Fruit fly (Drosophila melanogaster): ENCODE data around the gene CG5614.

CG5614 gene

dm6 chr3R:15779505-15779904 lies at the start of gene CG5614:
TSS of gene CG5614 (plus strand) at chr3R:15779805.
- no peak for TF ChIP-seq dsf (GFP tag; optimal IDR thresholded peaks at IDR 0.05; ENCODE audit: borderline replicate concordance)
- no peak for TF ChIP-seq CrebA (GFP tag; optimal IDR thresholded peaks at IDR 0.05; ENCODE audit: borderline replicate concordance)
- no peak for TF ChIP-seq Dif (GFP tag; optimal IDR thresholded peaks at IDR 0.05; ENCODE audit: partially characterized antibody)
- no peak for TF ChIP-seq dmrt93B (GFP tag; optimal IDR thresholded peaks at IDR 0.05)
- no peak for TF ChIP-seq HLH106 (tag; optimal IDR thresholded peaks at IDR 0.05)
- no peak for TF ChIP-seq Rel (GFP tag; optimal IDR thresholded peaks at IDR 0.05)
- TF ChIP-seq Rel (tag; optimal IDR thresholded peaks at IDR 0.05) = no peak
- no peak for TF ChIP-seq fru (GFP tag; optimal IDR thresholded peaks at IDR 0.05)
- TF ChIP-seq sage (GFP tag; optimal IDR thresholded peaks at IDR 0.05) = no peak
- no peak for TF ChIP-seq GATAd (GFP tag; optimal IDR thresholded peaks at IDR 0.05)
- TF ChIP-seq CG32264 (GFP tag; optimal IDR thresholded peaks at IDR 0.05) = no peak
- TF ChIP-seq Hr78 (GFP tag; optimal IDR thresholded peaks at IDR 0.05) = no peak
- no peak for TF ChIP-seq lola (GFP tag; optimal IDR thresholded peaks at IDR 0.05)
- TF ChIP-seq tai (GFP tag; optimal IDR thresholded peaks at IDR 0.05) = no peak
- no peak for TF ChIP-seq h (GFP tag; optimal IDR thresholded peaks at IDR 0.05)
- no peak for TF ChIP-seq rgr (GFP tag; optimal IDR thresholded peaks at IDR 0.05)
- no peak for TF ChIP-seq N (GFP tag; optimal IDR thresholded peaks at IDR 0.05)
- no peak for TF ChIP-seq usp (GFP tag; optimal IDR thresholded peaks at IDR 0.05)
- no peak for TF ChIP-seq Hnf4 (GFP tag; optimal IDR thresholded peaks at IDR 0.05)
- no peak for TF ChIP-seq Sp1 (GFP tag; optimal IDR thresholded peaks at IDR 0.05)

DNA sequence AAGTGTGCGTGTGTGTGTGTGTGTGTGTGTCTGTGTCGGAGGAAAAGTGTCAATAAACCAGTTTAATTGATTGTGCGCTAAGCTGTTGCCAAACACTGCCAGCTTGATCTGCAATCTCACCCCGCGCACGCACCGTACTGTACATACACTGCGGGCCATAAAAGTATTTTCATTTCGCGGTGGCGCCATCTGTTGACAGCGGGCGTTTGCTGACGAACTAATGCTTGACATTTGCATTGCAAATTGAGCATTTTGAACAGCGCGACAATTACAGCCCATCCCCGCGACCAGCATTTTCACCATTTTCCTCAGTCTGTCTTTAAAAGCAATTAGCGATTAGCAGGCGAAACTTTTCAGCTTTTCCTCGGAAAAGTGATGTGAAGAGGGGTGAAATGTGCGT lies 49.0 kb upstream of the CG5614 start:
- TF ChIP-seq Dfd (GFP tag; optimal IDR thresholded peaks at IDR 0.05) (peak; percentile 53), Vsx2 (GFP tag; optimal IDR thresholded peaks at IDR 0.05; ENCODE audit: partially characterized antibody) (no peak), dmrt93B (GFP tag; optimal IDR thresholded peaks at IDR 0.05) (no peak)

dm6 chr3R:15731446-15731845 lies 48.2 kb upstream of the CG5614 start, which contains the start of gene CG34274:
TSS of gene CG34274 (plus strand) at chr3R:15731746.
- TF ChIP-seq jim (GFP tag; optimal IDR thresholded peaks at IDR 0.05) (no peak), brk (GFP tag; optimal IDR thresholded peaks at IDR 0.05) (no peak), Myc (optimal IDR thresholded peaks at IDR 0.05) (no peak), GATAd (GFP tag; optimal IDR thresholded peaks at IDR 0.05) (no peak), tai (GFP tag; optimal IDR thresholded peaks at IDR 0.05) (no peak), Mio (GFP tag; optimal IDR thresholded peaks at IDR 0.05) (no peak), Vsx2 (GFP tag; optimal IDR thresholded peaks at IDR 0.05; ENCODE audit: partially characterized antibody) (no peak), Dif (GFP tag; optimal IDR thresholded peaks at IDR 0.05; ENCODE audit: partially characterized antibody) (no peak), lola (GFP tag; optimal IDR thresholded peaks at IDR 0.05) (no peak), sv (GFP tag; optimal IDR thresholded peaks at IDR 0.05) (no peak), HLH106 (tag; optimal IDR thresholded peaks at IDR 0.05) (no peak), rgr (GFP tag; optimal IDR thresholded peaks at IDR 0.05) (no peak), fru (GFP tag; optimal IDR thresholded peaks at IDR 0.05) (no peak), Rel (GFP tag; optimal IDR thresholded peaks at IDR 0.05) (no peak), Rel (tag; optimal IDR thresholded peaks at IDR 0.05) (no peak), CrebA (GFP tag; optimal IDR thresholded peaks at IDR 0.05; ENCODE audit: borderline replicate concordance) (no peak), Hr78 (GFP tag; optimal IDR thresholded peaks at IDR 0.05) (no peak)

DNA sequence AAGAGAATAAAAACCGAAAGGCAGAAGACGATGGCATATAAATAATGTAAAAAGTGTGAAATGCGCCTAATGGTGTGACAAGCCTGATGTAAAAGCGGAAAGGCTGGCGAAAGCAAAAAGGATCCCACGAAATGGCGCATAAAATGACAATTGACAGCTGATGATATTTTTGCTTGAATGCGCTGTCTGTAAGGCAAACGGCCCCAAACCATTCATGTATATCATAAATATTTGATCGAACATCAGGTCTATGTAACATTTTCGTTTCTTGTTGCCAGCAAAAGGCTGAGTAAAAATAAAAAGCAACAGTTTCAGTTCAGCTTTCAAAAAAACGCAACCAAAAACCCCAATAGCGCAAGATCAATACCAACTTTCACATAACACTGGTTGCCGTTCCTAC lies 35.3 kb upstream of the CG5614 start, which contains the start of gene CG4520:
TSS of gene CG4520 (plus strand) at position 301 of the 400 bp plus-strand sequence.
- TF ChIP-seq Jra (GFP tag; optimal IDR thresholded peaks at IDR 0.05) (no peak), Hnf4 (GFP tag; optimal IDR thresholded peaks at IDR 0.05) (no peak), OdsH (GFP tag; optimal IDR thresholded peaks at IDR 0.05) (no peak), woc (GFP tag; optimal IDR thresholded peaks at IDR 0.05) (no peak), CG32264 (GFP tag; optimal IDR thresholded peaks at IDR 0.05) (no peak), sv (GFP tag; optimal IDR thresholded peaks at IDR 0.05) (no peak), h (GFP tag; optimal IDR thresholded peaks at IDR 0.05) (no peak), CG9705 (GFP tag; optimal IDR thresholded peaks at IDR 0.05) (no peak), brk (GFP tag; optimal IDR thresholded peaks at IDR 0.05) (no peak), usp (GFP tag; optimal IDR thresholded peaks at IDR 0.05) (no peak), Mio (GFP tag; optimal IDR thresholded peaks at IDR 0.05) (no peak), Dfd (GFP tag; optimal IDR thresholded peaks at IDR 0.05) (no peak), fru (GFP tag; optimal IDR thresholded peaks at IDR 0.05) (no peak), pan (optimal IDR thresholded peaks at IDR 0.05) (no peak), Hr78 (GFP tag; optimal IDR thresholded peaks at IDR 0.05) (no peak), Rel (GFP tag; optimal IDR thresholded peaks at IDR 0.05) (no peak), Rel (tag; optimal IDR thresholded peaks at IDR 0.05) (no peak), Abd-B (GFP tag; optimal IDR thresholded peaks at IDR 0.05) (no peak), dl (GFP tag; optimal IDR thresholded peaks at IDR 0.05; ENCODE audit: insufficient read depth in 1 of 2, partially characterized antibody in 2 of 2) (no peak), Vsx2 (GFP tag; optimal IDR thresholded peaks at IDR 0.05; ENCODE audit: partially characterized antibody) (no peak), foxo (GFP tag; optimal IDR thresholded peaks at IDR 0.05) (no peak)

All from whole organism, wandering third instar larva.